Fruit fly (Drosophila melanogaster): ENCODE measurements around the gene CG5171.
A peak's percentile ranks its signal among the peaks of the same experiment; 100 is the strongest.

The CG5171 gene

dm6 chr2L:7418148-7418988, 17.2 kb downstream of the CG5171 start:
- TF ChIP-seq dl (GFP tag; optimal IDR thresholded peaks at IDR 0.05; ENCODE audit: insufficient read depth in 1 of 2, partially characterized antibody in 2 of 2) (peak in 1 of 2 experiments; percentile 60), CG32264 (GFP tag; optimal IDR thresholded peaks at IDR 0.05) (no peak), Vsx2 (GFP tag; optimal IDR thresholded peaks at IDR 0.05; ENCODE audit: partially characterized antibody) (no peak), sage (GFP tag; optimal IDR thresholded peaks at IDR 0.05) (peak; percentile 59), Sp1 (GFP tag; optimal IDR thresholded peaks at IDR 0.05) (peak; percentile 89), lola (GFP tag; optimal IDR thresholded peaks at IDR 0.05) (no peak), ey (GFP tag; optimal IDR thresholded peaks at IDR 0.05) (peak; percentile 68), N (GFP tag; optimal IDR thresholded peaks at IDR 0.05) (no peak), h (GFP tag; optimal IDR thresholded peaks at IDR 0.05) (peak; percentile 73), HLH106 (tag; optimal IDR thresholded peaks at IDR 0.05) (peak; percentile 78), tai (GFP tag; optimal IDR thresholded peaks at IDR 0.05) (peak; percentile 21), OdsH (GFP tag; optimal IDR thresholded peaks at IDR 0.05) (peak; percentile 83), brk (GFP tag; optimal IDR thresholded peaks at IDR 0.05) (peak; percentile 6), psq (GFP tag; optimal IDR thresholded peaks at IDR 0.05) (peak; percentile 72), Rel (GFP tag; optimal IDR thresholded peaks at IDR 0.05) (no peak), Rel (tag; optimal IDR thresholded peaks at IDR 0.05) (peak; percentile 45), dmrt93B (GFP tag; optimal IDR thresholded peaks at IDR 0.05) (peak; percentile 71), br (GFP tag; optimal IDR thresholded peaks at IDR 0.05) (peak; percentile 44), fru (GFP tag; optimal IDR thresholded peaks at IDR 0.05) (peak; percentile 72), rgr (GFP tag; optimal IDR thresholded peaks at IDR 0.05) (peak; percentile 74), Hnf4 (GFP tag; optimal IDR thresholded peaks at IDR 0.05) (peak; percentile 2), jim (GFP tag; optimal IDR thresholded peaks at IDR 0.05) (no peak), Myc (optimal IDR thresholded peaks at IDR 0.05) (no peak), Dif (GFP tag; optimal IDR thresholded peaks at IDR 0.05; ENCODE audit: partially characterized antibody) (peak; percentile 89), Hr83 (GFP tag; optimal IDR thresholded peaks at IDR 0.05; ENCODE audit: poor library complexity, severe bottlenecking) (peak; percentile 76), Dfd (GFP tag; optimal IDR thresholded peaks at IDR 0.05) (no peak), Abd-B (GFP tag; optimal IDR thresholded peaks at IDR 0.05) (no peak), foxo (GFP tag; optimal IDR thresholded peaks at IDR 0.05) (peak in 1 of 2 experiments; percentile 82), woc (GFP tag; optimal IDR thresholded peaks at IDR 0.05) (peak; percentile 49), Jra (GFP tag; optimal IDR thresholded peaks at IDR 0.05) (peak; percentile 87)

DNA sequence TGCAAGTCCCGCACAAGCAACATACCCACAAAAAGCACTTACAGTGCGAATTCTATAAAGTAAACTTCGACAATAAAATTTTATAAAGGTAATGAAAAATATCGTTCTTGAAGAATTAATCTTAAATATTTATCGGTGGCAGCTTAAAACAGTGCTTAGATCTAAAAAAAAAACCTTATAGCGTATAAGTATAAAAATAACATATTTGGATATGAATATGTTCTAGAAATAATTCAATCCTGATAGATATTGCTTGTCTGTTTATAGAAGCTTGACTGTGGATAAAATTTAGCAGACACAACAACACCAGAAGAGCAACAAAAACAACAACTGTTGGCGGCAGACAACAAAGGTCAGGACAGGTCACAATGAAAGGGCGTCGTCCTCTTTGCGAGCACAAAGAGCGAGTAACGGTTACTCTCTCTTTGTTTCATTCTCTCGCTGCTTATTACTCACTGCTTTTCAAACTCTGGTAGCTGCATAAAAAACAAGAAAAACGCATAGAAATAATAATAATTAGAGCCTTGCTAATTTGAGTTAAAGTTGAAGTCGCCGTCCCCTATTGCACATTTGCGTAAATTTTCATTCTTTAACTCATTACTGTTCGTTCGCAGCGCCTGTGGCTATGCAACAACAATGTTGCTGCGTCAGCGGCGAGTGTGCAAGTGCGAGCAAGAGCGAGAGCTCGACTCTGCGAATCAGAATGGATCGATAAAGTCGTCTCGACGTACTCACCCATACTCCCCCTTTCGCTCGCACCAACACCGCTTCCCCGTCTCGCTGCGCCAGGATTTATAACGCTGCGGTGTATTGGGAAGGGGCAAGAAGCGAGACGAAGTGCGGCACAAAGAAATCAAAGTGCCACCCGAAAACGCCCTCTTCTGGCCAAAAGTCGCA, 18.5 kb downstream of the CG5171 start:
- peak; percentile 93 for TF ChIP-seq Sp1 (GFP tag; optimal IDR thresholded peaks at IDR 0.05)
- peak; percentile 6 for TF ChIP-seq CG32264 (GFP tag; optimal IDR thresholded peaks at IDR 0.05)
- TF ChIP-seq tai (GFP tag; optimal IDR thresholded peaks at IDR 0.05), result peak; percentile 55
- peak in 1 of 2 experiments; percentile 34 for TF ChIP-seq dl (GFP tag; optimal IDR thresholded peaks at IDR 0.05; ENCODE audit: insufficient read depth in 1 of 2, partially characterized antibody in 2 of 2)
- TF ChIP-seq sv (GFP tag; optimal IDR thresholded peaks at IDR 0.05), result no peak
- TF ChIP-seq CG9705 (GFP tag; optimal IDR thresholded peaks at IDR 0.05), result peak; percentile 89
- TF ChIP-seq OdsH (GFP tag; optimal IDR thresholded peaks at IDR 0.05), result peak; percentile 75
- TF ChIP-seq foxo (GFP tag; optimal IDR thresholded peaks at IDR 0.05), result peak; percentile 0 to 74
- no peak for TF ChIP-seq pan (optimal IDR thresholded peaks at IDR 0.05)
- no peak for TF ChIP-seq Vsx2 (GFP tag; optimal IDR thresholded peaks at IDR 0.05; ENCODE audit: partially characterized antibody)
- TF ChIP-seq usp (GFP tag; optimal IDR thresholded peaks at IDR 0.05), result no peak
- TF ChIP-seq Jra (GFP tag; optimal IDR thresholded peaks at IDR 0.05), result peak; percentile 50
- no peak for TF ChIP-seq Dfd (GFP tag; optimal IDR thresholded peaks at IDR 0.05)
- TF ChIP-seq dsf (GFP tag; optimal IDR thresholded peaks at IDR 0.05; ENCODE audit: borderline replicate concordance), result peak; percentile 65
- TF ChIP-seq fru (GFP tag; optimal IDR thresholded peaks at IDR 0.05), result peak; percentile 67
- TF ChIP-seq brk (GFP tag; optimal IDR thresholded peaks at IDR 0.05), result no peak
- no peak for TF ChIP-seq CrebA (GFP tag; optimal IDR thresholded peaks at IDR 0.05; ENCODE audit: borderline replicate concordance)
- no peak for TF ChIP-seq sage (GFP tag; optimal IDR thresholded peaks at IDR 0.05)
- peak; percentile 46 for TF ChIP-seq Hnf4 (GFP tag; optimal IDR thresholded peaks at IDR 0.05)
- peak; percentile 79 for TF ChIP-seq dmrt93B (GFP tag; optimal IDR thresholded peaks at IDR 0.05)
- no peak for TF ChIP-seq jim (GFP tag; optimal IDR thresholded peaks at IDR 0.05)
- no peak for TF ChIP-seq N (GFP tag; optimal IDR thresholded peaks at IDR 0.05)
- TF ChIP-seq HLH106 (tag; optimal IDR thresholded peaks at IDR 0.05), result peak; percentile 97
- peak; percentile 70 for TF ChIP-seq h (GFP tag; optimal IDR thresholded peaks at IDR 0.05)
- peak; percentile 80 for TF ChIP-seq br (GFP tag; optimal IDR thresholded peaks at IDR 0.05)
- no peak for TF ChIP-seq Rel (GFP tag; optimal IDR thresholded peaks at IDR 0.05)
- peak; percentile 87 for TF ChIP-seq Rel (tag; optimal IDR thresholded peaks at IDR 0.05)
- TF ChIP-seq lola (GFP tag; optimal IDR thresholded peaks at IDR 0.05), result no peak
- no peak for TF ChIP-seq Mio (GFP tag; optimal IDR thresholded peaks at IDR 0.05)
- TF ChIP-seq rgr (GFP tag; optimal IDR thresholded peaks at IDR 0.05), result peak; percentile 43
- no peak for TF ChIP-seq GATAd (GFP tag; optimal IDR thresholded peaks at IDR 0.05)
- TF ChIP-seq Hr78 (GFP tag; optimal IDR thresholded peaks at IDR 0.05), result no peak
- peak; percentile 3 for TF ChIP-seq woc (GFP tag; optimal IDR thresholded peaks at IDR 0.05)
- TF ChIP-seq psq (GFP tag; optimal IDR thresholded peaks at IDR 0.05), result peak; percentile 54
- TF ChIP-seq ey (GFP tag; optimal IDR thresholded peaks at IDR 0.05), result peak; percentile 61
- TF ChIP-seq Hr83 (GFP tag; optimal IDR thresholded peaks at IDR 0.05; ENCODE audit: poor library complexity, severe bottlenecking), result peak; percentile 74
- TF ChIP-seq Abd-B (GFP tag; optimal IDR thresholded peaks at IDR 0.05), result no peak
- peak; percentile 25 for TF ChIP-seq Dif (GFP tag; optimal IDR thresholded peaks at IDR 0.05; ENCODE audit: partially characterized antibody)
- no peak for TF ChIP-seq Myc (optimal IDR thresholded peaks at IDR 0.05)
